Fruit fly (Drosophila melanogaster) whole organism, pupa: Measurements from ENCODE around the gene CG43922.

Experiments used
- CG10348 ChIP-seq: fragments of 200-800 bp; sonication (Bioruptor generic); IDR thresholded peaks from 2 replicates; pipeline ENCODE4 v1.3.6; 2022; ENCODE audit warnings: missing biosample characterization, missing genetic modification characterization
- CG12605 ChIP-seq: fragments of 200-800 bp; sonication (Bioruptor generic); IDR thresholded peaks from 2 replicates; pipeline ENCODE4 v1.3.6; 2022; ENCODE audit warnings: missing biosample characterization, missing genetic modification characterization
- CG13204 ChIP-seq: fragments of 200-800 bp; sonication (Bioruptor generic); optimal IDR thresholded peaks from 2 replicates; lab custom pipeline; 2018; ENCODE audit warnings: missing biosample characterization, mild to moderate bottlenecking, missing genetic modification characterization, moderate library complexity
- CG14655 ChIP-seq: fragments of 200-800 bp; sonication (Bioruptor generic); optimal IDR thresholded peaks from 3 replicates; lab custom pipeline; 2017; ENCODE audit warnings: mild to moderate bottlenecking, missing biosample characterization, missing genetic modification reagents, missing genetic modification characterization
- CG15710 ChIP-seq: fragments of 200-800 bp; sonication (Bioruptor generic); optimal IDR thresholded peaks from 2 replicates; lab custom pipeline; 2018; ENCODE audit warnings: missing biosample characterization, mild to moderate bottlenecking, missing genetic modification characterization, moderate library complexity
- CG17806 ChIP-seq: fragments of 200-800 bp; sonication (Bioruptor generic); optimal IDR thresholded peaks from 2 replicates; lab custom pipeline; 2018; ENCODE audit warnings: missing biosample characterization, mild to moderate bottlenecking, missing genetic modification characterization, moderate library complexity
- CG32121 ChIP-seq: fragments of 200-800 bp; sonication (Bioruptor generic); IDR thresholded peaks from 2 replicates; pipeline ENCODE4 v1.3.6; 2022; ENCODE audit warnings: missing biosample characterization, missing genetic modification characterization
- CG34367 ChIP-seq: fragments of 200-800 bp; sonication (Bioruptor generic); optimal IDR thresholded peaks from 2 replicates; lab custom pipeline; 2018; ENCODE audit warnings: missing biosample characterization, mild to moderate bottlenecking, missing genetic modification characterization
- CG4496 ChIP-seq: fragments of 200-800 bp; sonication (Bioruptor generic); IDR thresholded peaks from 3 replicates; pipeline ENCODE4 v1.3.6; 2022; ENCODE audit warnings: missing biosample characterization, missing genetic modification characterization
- CG8159 ChIP-seq: fragments of 200-800 bp; sonication (Bioruptor generic); optimal IDR thresholded peaks from 3 replicates; lab custom pipeline; 2018; ENCODE audit warnings: missing biosample characterization, mild to moderate bottlenecking, missing genetic modification characterization, moderate library complexity
- CG8301 ChIP-seq: fragments of 200-800 bp; sonication (Bioruptor generic); optimal IDR thresholded peaks from 2 replicates; lab custom pipeline; 2018; ENCODE audit warnings: missing biosample characterization, mild to moderate bottlenecking, missing genetic modification characterization
- CG9948 ChIP-seq: fragments of 200-800 bp; sonication (Bioruptor generic); optimal IDR thresholded peaks from 2 replicates; lab custom pipeline; 2018; ENCODE audit warnings: missing biosample characterization, mild to moderate bottlenecking, missing genetic modification characterization, moderate library complexity
- D1 ChIP-seq: fragments of 200-800 bp; sonication (Bioruptor generic); optimal IDR thresholded peaks from 2 replicates; lab custom pipeline; 2018; ENCODE audit warnings: missing biosample characterization, mild to moderate bottlenecking, missing genetic modification characterization, moderate library complexity
- EcR ChIP-seq: fragments of 200-800 bp; sonication (Bioruptor generic); optimal IDR thresholded peaks from 3 replicates; lab custom pipeline; 2019; ENCODE audit warnings: missing biosample characterization, missing genetic modification characterization, mild to moderate bottlenecking, moderate library complexity, missing genetic modification reagents
- Ets98B ChIP-seq: fragments of 200-800 bp; sonication (Bioruptor generic); IDR thresholded peaks from 2 replicates; pipeline ENCODE4 v1.3.6; 2022; ENCODE audit warnings: missing biosample characterization, missing genetic modification characterization
- Pif1A ChIP-seq: fragments of 200-800 bp; sonication (Bioruptor generic); optimal IDR thresholded peaks from 3 replicates; lab custom pipeline; 2016; ENCODE audit warnings: missing biosample characterization, missing genetic modification characterization
- Pif1B ChIP-seq: fragments of 200-800 bp; sonication (Bioruptor generic); optimal IDR thresholded peaks from 3 replicates; lab custom pipeline; 2016; ENCODE audit warnings: missing biosample characterization, missing genetic modification characterization
- Snoo ChIP-seq: fragments of 200-800 bp; sonication (Bioruptor generic); optimal IDR thresholded peaks from 3 replicates; lab custom pipeline; 2017; ENCODE audit warnings: missing biosample characterization, mild to moderate bottlenecking, missing genetic modification characterization, inconsistent platforms
- fd96Ca ChIP-seq: fragments of 200-800 bp; sonication (Bioruptor generic); IDR thresholded peaks from 3 replicates; pipeline ENCODE4 v1.3.6; 2022; ENCODE audit warnings: missing biosample characterization, missing genetic modification characterization
- gl ChIP-seq: fragments of 200-800 bp; sonication (Bioruptor generic); optimal IDR thresholded peaks from 2 replicates; lab custom pipeline; 2018; ENCODE audit warnings: missing biosample characterization, mild to moderate bottlenecking, missing genetic modification characterization
- rn ChIP-seq: fragments of 200-800 bp; sonication (Bioruptor generic); IDR thresholded peaks from 2 replicates; pipeline ENCODE4 v1.3.6; 2022; ENCODE audit warnings: missing biosample characterization, missing genetic modification characterization

Gene CG43922

DNA sequence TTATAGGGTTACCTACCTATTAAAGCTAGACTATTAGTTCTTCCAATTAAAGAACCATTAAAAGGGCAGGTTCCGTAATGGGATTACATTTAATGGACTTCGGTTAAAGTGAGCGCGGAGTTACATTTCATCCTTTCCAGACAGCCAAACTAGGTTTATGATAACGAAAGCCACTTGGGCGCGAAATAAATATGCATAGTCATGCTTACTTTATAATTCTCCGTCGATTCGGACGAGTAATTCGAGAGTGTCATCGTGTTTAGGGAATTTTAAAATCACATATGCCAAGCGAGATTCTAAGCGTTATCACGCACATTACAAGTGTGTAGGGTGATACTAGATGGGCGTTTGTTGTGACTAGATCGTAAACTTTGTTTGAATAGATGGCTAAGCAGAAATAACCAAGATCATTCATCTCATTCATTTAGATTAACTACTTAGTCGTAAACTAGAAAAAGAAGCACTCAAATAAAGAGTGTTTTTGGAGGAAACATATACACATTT lies 31.7 kb upstream of the CG43922 start:
- TF ChIP-seq Ets98B (GFP tag; lab: Robert Waterston, UW) (no peak), CG9948 (tag; lab: Kevin White, UChicago) (no peak), gl (tag; lab: Kevin White, UChicago) (no peak), CG32121 (GFP tag; lab: Robert Waterston, UW) (no peak), fd96Ca (no peak), CG8301 (tag; lab: Kevin White, UChicago) (no peak), D1 (tag; lab: Kevin White, UChicago) (no peak), Snoo (tag; lab: Kevin White, UChicago) (no peak), CG4496 (GFP tag; lab: Robert Waterston, UW) (no peak), rn (no peak), CG15710 (no peak), CG17806 (tag; lab: Kevin White, UChicago) (no peak), EcR (GFP tag; lab: Kevin White, UChicago) (no peak), Pif1B (GFP tag; lab: Kevin White, UChicago) (no peak), CG13204 (GFP tag; lab: Kevin White, UChicago) (no peak)
- TF ChIP-seq, all 21 proteins: peak for 0

DNA sequence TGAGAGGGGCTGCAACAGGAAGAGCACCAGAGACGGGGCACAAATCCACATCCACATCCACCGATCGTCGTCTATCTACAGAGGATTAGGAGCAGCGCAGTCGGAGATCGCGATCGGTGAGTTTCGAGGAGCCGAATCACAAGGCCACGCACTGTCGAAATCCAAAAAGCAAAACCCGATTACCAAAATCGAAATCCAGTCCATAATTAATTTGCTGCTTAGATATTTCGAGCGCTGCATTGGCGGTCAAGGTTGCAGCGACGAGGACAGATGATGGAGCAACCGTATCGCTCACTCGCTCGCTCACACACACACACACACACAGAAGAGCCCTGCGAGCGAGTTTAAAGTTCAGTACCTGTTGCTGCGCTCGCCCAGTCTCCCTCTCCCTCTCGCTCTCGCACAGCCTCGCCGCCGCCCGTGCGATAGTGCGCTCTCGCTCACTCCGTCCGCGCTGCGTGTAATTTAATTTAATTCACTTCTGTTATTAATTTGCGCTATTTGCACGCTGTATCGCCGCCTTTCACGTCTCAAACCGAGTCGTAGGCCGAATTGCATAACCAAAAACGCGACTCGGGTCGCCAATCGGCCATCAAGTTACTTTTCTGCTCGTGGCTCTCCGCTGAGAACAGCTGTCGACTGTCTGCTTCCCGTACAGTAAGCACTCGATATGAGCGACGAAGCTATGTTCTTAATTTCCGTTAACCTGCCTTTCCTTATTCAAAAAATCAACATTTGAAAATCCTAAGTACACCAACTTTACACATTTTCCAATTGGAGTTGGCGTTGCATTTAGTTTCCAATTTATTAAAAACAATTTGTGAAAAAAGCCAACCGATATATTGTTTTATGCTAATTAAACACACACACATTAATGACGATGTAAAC lies 30.7 kb upstream of the CG43922 start:
- TF ChIP-seq CG34367 (tag; lab: Kevin White, UChicago) = peak; percentile 13
- no peak for TF ChIP-seq CG32121 (GFP tag; lab: Robert Waterston, UW)
- peak; percentile 56; the same call in 1 of the 2 replicates for TF ChIP-seq CG12605
- TF ChIP-seq CG14655 (GFP tag; lab: Kevin White, UChicago) = no peak
- TF ChIP-seq Pif1A = no peak
- TF ChIP-seq D1 (tag; lab: Kevin White, UChicago) = no peak
- peak; percentile 23 for TF ChIP-seq CG17806 (tag; lab: Kevin White, UChicago)
- no peak for TF ChIP-seq Pif1B (GFP tag; lab: Kevin White, UChicago)
- TF ChIP-seq CG15710 = no peak
- no peak for TF ChIP-seq CG8301 (tag; lab: Kevin White, UChicago)
- peak; percentile 77 for TF ChIP-seq gl (tag; lab: Kevin White, UChicago)
- peak; percentile 42 for TF ChIP-seq CG4496 (GFP tag; lab: Robert Waterston, UW)
- peak; percentile 4 for TF ChIP-seq CG9948 (tag; lab: Kevin White, UChicago)
- TF ChIP-seq Snoo (tag; lab: Kevin White, UChicago) = peak; percentile 39
- peak; percentile 20 for TF ChIP-seq CG8159 (tag; lab: Kevin White, UChicago)
- TF ChIP-seq rn = no peak
- TF ChIP-seq CG13204 (GFP tag; lab: Kevin White, UChicago) = peak; percentile 99
- TF ChIP-seq EcR (GFP tag; lab: Kevin White, UChicago) = peak; percentile 81
- no peak; the same call in 1 of the 2 replicates for TF ChIP-seq Ets98B (GFP tag; lab: Robert Waterston, UW)
- no peak for TF ChIP-seq CG10348 (GFP tag; lab: Robert Waterston, UW)
- 0 out of 3 replicates have a peak, but pooled peaks have one; percentile 37 for TF ChIP-seq fd96Ca
- TF ChIP-seq, all 21 proteins: peak for 11

DNA sequence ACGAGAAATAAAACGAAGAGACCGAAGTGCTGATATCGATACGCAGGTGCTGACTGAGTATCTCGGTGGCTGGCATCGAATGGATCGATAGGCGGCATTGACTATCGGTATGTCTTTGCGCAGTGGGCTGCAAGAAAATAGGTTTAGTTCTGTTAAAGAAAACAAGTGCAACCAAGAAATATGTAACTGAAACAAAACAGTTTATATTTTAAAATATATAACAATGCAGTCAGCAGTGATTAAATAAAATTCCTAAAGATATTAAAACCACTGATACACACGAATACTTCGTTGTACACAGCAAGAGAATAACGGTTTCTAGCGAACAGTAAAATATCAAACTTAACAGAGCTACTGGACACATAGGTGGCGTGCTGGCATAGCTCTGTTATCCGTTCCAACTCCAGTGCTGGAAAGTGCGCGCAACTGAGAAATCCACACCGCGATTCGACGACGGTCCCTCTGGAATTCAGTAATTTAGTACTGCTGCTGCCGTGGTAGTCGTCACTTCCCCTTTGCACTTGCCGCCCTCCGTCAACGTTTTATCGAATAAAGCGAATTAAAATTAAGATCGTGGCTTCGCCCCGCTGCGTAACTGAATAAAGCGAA lies 29.9 kb upstream of the CG43922 start, which contains the start of the genes Pez and Cpr:
Pez (minus strand) TSS at position 305 of the 609 bp plus-strand sequence.
Cpr (plus strand) TSS at position 470 of the 609 bp plus-strand sequence.
- TF ChIP-seq CG15710 = no peak
- TF ChIP-seq Snoo (tag; lab: Kevin White, UChicago) = peak; percentile 22
- TF ChIP-seq Pif1B (GFP tag; lab: Kevin White, UChicago) = no peak
- no peak for TF ChIP-seq CG17806 (tag; lab: Kevin White, UChicago)
- TF ChIP-seq CG13204 (GFP tag; lab: Kevin White, UChicago) = no peak
- TF ChIP-seq CG12605 = no peak
- TF ChIP-seq gl (tag; lab: Kevin White, UChicago) = no peak
- TF ChIP-seq EcR (GFP tag; lab: Kevin White, UChicago) = no peak
- peak; percentile 67; the same call in 2 of the 3 replicates for TF ChIP-seq CG4496 (GFP tag; lab: Robert Waterston, UW)

DNA sequence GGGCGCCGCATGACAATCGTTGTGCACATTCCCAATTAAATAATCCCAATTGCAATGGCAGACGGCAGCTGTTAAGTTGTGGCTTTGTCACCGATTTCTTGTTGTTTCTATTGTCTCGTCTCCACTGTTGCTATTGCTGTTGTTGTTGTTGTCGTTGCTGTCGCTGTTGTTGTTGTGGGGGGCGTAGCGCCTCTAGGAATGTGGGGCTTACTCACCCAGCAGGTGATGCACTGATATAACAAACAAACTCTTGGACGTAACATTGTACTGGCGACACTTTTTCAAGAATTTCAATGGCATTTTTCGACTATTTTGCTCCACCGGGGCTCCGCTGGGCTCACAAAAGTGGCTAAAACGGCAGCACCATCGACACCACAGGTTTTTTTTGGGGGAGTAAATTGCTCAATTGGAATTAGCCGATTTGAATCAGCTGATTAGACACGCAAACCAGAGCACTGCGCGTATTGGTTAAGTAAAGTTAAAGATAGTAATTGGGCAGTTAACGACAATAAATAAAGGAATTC lies 29.4 kb upstream of the CG43922 start:
- TF ChIP-seq CG14655 (GFP tag; lab: Kevin White, UChicago) = no peak
- TF ChIP-seq CG8301 (tag; lab: Kevin White, UChicago) = no peak
- TF ChIP-seq Pif1B (GFP tag; lab: Kevin White, UChicago) = no peak
- no peak for TF ChIP-seq CG4496 (GFP tag; lab: Robert Waterston, UW)
- TF ChIP-seq CG10348 (GFP tag; lab: Robert Waterston, UW) = no peak
- no peak for TF ChIP-seq Pif1A
- TF ChIP-seq fd96Ca = no peak
- TF ChIP-seq CG34367 (tag; lab: Kevin White, UChicago) = no peak
- TF ChIP-seq CG8159 (tag; lab: Kevin White, UChicago) = no peak
- TF ChIP-seq D1 (tag; lab: Kevin White, UChicago) = no peak
- no peak for TF ChIP-seq rn
- TF ChIP-seq gl (tag; lab: Kevin White, UChicago) = no peak
- no peak for TF ChIP-seq CG17806 (tag; lab: Kevin White, UChicago)
- no peak for TF ChIP-seq Snoo (tag; lab: Kevin White, UChicago)
- no peak for TF ChIP-seq CG13204 (GFP tag; lab: Kevin White, UChicago)
- no peak for TF ChIP-seq CG15710
- TF ChIP-seq Ets98B (GFP tag; lab: Robert Waterston, UW) = no peak
- TF ChIP-seq CG32121 (GFP tag; lab: Robert Waterston, UW) = no peak
- TF ChIP-seq EcR (GFP tag; lab: Kevin White, UChicago) = no peak
